Fruit fly (Drosophila melanogaster): ENCODE data around the gene CG9902.

CG9902 gene

dm6 chrX:16547390-16547789 is at the start of gene CG9902 (continued):
- TF ChIP-seq CG12391 (tag; optimal IDR thresholded peaks at IDR 0.05): peak; percentile 7
- no peak for TF ChIP-seq CG8924 (tag; optimal IDR thresholded peaks at IDR 0.05)
- TF ChIP-seq CG15073 (GFP tag; optimal IDR thresholded peaks at IDR 0.05): no peak
- TF ChIP-seq twi (tag; optimal IDR thresholded peaks at IDR 0.05): no peak
- TF ChIP-seq CG12769 (tag; optimal IDR thresholded peaks at IDR 0.05): no peak
- no peak for TF ChIP-seq vfl (GFP tag; optimal IDR thresholded peaks at IDR 0.05)
- no peak for TF ChIP-seq pb (GFP tag; optimal IDR thresholded peaks at IDR 0.05)
- no peak for TF ChIP-seq CG4424 (GFP tag; optimal IDR thresholded peaks at IDR 0.05)
- peak; percentile 7 for TF ChIP-seq gsb-n (tag; optimal IDR thresholded peaks at IDR 0.05)
- no peak; the same call in 1 of the 2 replicates for TF ChIP-seq Adf1 (GFP tag; IDR thresholded peaks at IDR 0.05)
- peak; percentile 37 for TF ChIP-seq CG7987 (GFP tag; optimal IDR thresholded peaks at IDR 0.05)
- TF ChIP-seq CG33557 (GFP tag; optimal IDR thresholded peaks at IDR 0.05): no peak
- TF ChIP-seq Rfx (GFP tag; IDR thresholded peaks at IDR 0.05): peak; percentile 24; the same call in 1 of the 2 replicates
- peak; percentile 94 for TF ChIP-seq Ets97D (GFP tag; optimal IDR thresholded peaks at IDR 0.05)
- no peak for TF ChIP-seq run (tag; optimal IDR thresholded peaks at IDR 0.05)
- TF ChIP-seq E2f2 (GFP tag; IDR thresholded peaks at IDR 0.05): peak; percentile 84
- TF ChIP-seq Gsc (GFP tag; IDR thresholded peaks at IDR 0.05): no peak
- no peak for TF ChIP-seq CG10366 (GFP tag; IDR thresholded peaks at IDR 0.05)
- TF ChIP-seq CG13424 (tag; optimal IDR thresholded peaks at IDR 0.05): no peak
- no peak for TF ChIP-seq CG12236 (GFP tag; optimal IDR thresholded peaks at IDR 0.05)
- peak; percentile 21; the same call in 1 of the 3 replicates for TF ChIP-seq row (GFP tag; IDR thresholded peaks at IDR 0.05)
- no peak for TF ChIP-seq Trl (optimal IDR thresholded peaks at IDR 0.05)
- TF ChIP-seq Trl (GFP tag; optimal IDR thresholded peaks at IDR 0.05): no peak
- TF ChIP-seq CG8478 (optimal IDR thresholded peaks at IDR 0.05): no peak
- no peak for TF ChIP-seq Hr51 (GFP tag; optimal IDR thresholded peaks at IDR 0.05)
- TF ChIP-seq otp (GFP tag; IDR thresholded peaks at IDR 0.05): no peak
- no peak for TF ChIP-seq CG1647 (GFP tag; optimal IDR thresholded peaks at IDR 0.05)
- no peak for TF ChIP-seq gt (GFP tag; IDR thresholded peaks at IDR 0.05)
- no peak for TF ChIP-seq CG1024 (GFP tag; IDR thresholded peaks at IDR 0.05)
- TF ChIP-seq CG4404 (GFP tag; IDR thresholded peaks at IDR 0.05): no peak
- TF ChIP-seq NK7.1 (GFP tag; optimal IDR thresholded peaks at IDR 0.05): no peak
- no peak for TF ChIP-seq CG4360 (GFP tag; IDR thresholded peaks at IDR 0.05)
- no peak for TF ChIP-seq CG6175 (GFP tag; IDR thresholded peaks at IDR 0.05)
- TF ChIP-seq fd96Cb (tag; optimal IDR thresholded peaks at IDR 0.05): no peak
- TF ChIP-seq CG8944 (GFP tag; optimal IDR thresholded peaks at IDR 0.05): no peak
- no peak for TF ChIP-seq CG7357 (GFP tag; IDR thresholded peaks at IDR 0.05)
- TF ChIP-seq Ets65A (GFP tag): peak; percentile 72
- TF ChIP-seq aop (GFP tag; IDR thresholded peaks at IDR 0.05): no peak
- TF ChIP-seq gfzf (GFP tag; optimal IDR thresholded peaks at IDR 0.05): peak; percentile 65
- TF ChIP-seq Oaz (GFP tag; IDR thresholded peaks at IDR 0.05): no peak
- no peak for TF ChIP-seq Fer3 (tag; optimal IDR thresholded peaks at IDR 0.05)
- no peak for TF ChIP-seq grn (GFP tag; optimal IDR thresholded peaks at IDR 0.05)
- no peak for TF ChIP-seq ac (GFP tag; optimal IDR thresholded peaks at IDR 0.05)
- TF ChIP-seq vnd (GFP tag; IDR thresholded peaks at IDR 0.05; ENCODE audit: partially characterized antibody): peak; percentile 61; the same call in 2 of the 3 replicates
- TF ChIP-seq sima (GFP tag; optimal IDR thresholded peaks at IDR 0.05): no peak
- TF ChIP-seq so (GFP tag; IDR thresholded peaks at IDR 0.05): no peak
- TF ChIP-seq sob (GFP tag; IDR thresholded peaks at IDR 0.05): no peak
- TF ChIP-seq vvl (GFP tag; IDR thresholded peaks at IDR 0.05): peak; percentile 73
- peak; percentile 45; the same call in 1 of the 3 replicates for TF ChIP-seq CG14860 (GFP tag; IDR thresholded peaks at IDR 0.05; ENCODE audit: partially characterized antibody)
- no peak for TF ChIP-seq CG32532 (GFP tag; IDR thresholded peaks at IDR 0.05)
- no peak for TF ChIP-seq CG10462 (GFP tag; optimal IDR thresholded peaks at IDR 0.05)
- peak; percentile 79 for TF ChIP-seq Dll (GFP tag; IDR thresholded peaks at IDR 0.05; ENCODE audit: partially characterized antibody)
- TF ChIP-seq Hr39 (optimal IDR thresholded peaks at IDR 0.05): no peak
- TF ChIP-seq tup (GFP tag; optimal IDR thresholded peaks at IDR 0.05): no peak
